Worm (Caenorhabditis elegans) whole organism, L4/young adult: ENCODE data around the gene idpb-4.

Experiments used
- W03F9.2 ChIP-seq: fragments of 150-350 bp; optimal IDR thresholded peaks from 2 replicates; lab custom pipeline; 2014; ENCODE audit warnings: missing biosample characterization, missing genetic modification characterization
- dao-5 ChIP-seq: sonication (generic microtip); optimal IDR thresholded peaks from 2 replicates; lab custom pipeline; 2016; ENCODE audit warnings: missing genotype, missing genetic modification characterization, moderate library complexity, missing compliant biosample characterization
- him-1 ChIP-seq: sonication (generic microtip); optimal IDR thresholded peaks from 2 replicates; lab custom pipeline; 2016; ENCODE audit warnings: missing genotype, missing genetic modification reagents, missing genetic modification characterization, missing compliant biosample characterization

idpb-4 gene

DNA sequence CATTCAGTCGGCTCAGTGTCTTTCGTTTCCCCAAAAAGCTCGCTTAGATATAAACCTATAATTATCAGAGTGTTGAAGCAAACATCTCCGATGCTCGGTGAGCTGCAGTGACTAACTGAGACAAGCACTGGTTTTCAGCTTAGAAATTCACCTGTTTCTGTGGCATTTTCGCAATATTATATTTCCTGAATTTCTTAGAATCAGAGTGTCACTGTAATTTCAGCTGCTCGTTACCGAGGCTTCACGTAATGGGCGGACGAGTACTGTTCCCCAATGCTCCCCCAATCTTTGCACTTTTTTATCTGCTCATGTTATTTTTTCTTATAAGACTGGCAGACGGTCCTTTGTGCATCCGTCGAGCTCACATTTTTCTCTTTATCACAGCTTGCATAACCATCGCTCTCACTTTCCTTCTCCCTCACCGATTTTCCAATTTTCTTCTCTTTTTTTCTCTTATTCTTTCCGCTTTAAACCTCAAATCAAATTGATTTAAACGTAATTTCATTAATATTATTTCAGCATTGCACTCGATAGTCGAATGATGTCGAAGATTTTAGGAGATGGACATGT is 15.3 kb downstream of the idpb-4 start, which contains the start of gene trcs-2:
trcs-2 (plus strand) TSS at position 520 of the 570 bp plus-strand sequence.
- no peak for TF ChIP-seq W03F9.2 (tag; lab: Kevin White, UChicago)
- TF ChIP-seq dao-5, result no peak
- no peak for TF ChIP-seq him-1 (tag; lab: Kevin White, UChicago)

DNA sequence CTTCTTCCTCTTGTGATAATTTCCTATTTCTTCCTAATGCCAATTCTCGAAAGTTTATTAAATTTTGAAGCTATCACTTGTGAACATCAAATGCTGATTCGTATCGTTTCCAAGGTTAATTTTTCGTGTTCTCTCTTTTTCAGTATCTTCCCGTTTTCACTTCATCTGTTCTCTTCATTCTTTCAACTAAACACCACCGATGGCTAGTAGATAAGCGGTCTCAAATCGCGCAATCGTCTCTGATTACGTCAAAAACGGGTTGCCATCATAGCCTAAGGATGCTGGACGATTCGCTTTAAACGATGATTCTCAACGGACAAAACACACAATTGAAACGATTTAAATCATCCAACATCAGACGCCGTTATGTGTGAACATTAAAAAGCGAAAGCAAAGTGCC is 19.8 kb downstream of the idpb-4 start:
- no peak for TF ChIP-seq W03F9.2 (tag; lab: Kevin White, UChicago)
- no peak for TF ChIP-seq him-1 (tag; lab: Kevin White, UChicago)
- no peak for TF ChIP-seq dao-5

DNA sequence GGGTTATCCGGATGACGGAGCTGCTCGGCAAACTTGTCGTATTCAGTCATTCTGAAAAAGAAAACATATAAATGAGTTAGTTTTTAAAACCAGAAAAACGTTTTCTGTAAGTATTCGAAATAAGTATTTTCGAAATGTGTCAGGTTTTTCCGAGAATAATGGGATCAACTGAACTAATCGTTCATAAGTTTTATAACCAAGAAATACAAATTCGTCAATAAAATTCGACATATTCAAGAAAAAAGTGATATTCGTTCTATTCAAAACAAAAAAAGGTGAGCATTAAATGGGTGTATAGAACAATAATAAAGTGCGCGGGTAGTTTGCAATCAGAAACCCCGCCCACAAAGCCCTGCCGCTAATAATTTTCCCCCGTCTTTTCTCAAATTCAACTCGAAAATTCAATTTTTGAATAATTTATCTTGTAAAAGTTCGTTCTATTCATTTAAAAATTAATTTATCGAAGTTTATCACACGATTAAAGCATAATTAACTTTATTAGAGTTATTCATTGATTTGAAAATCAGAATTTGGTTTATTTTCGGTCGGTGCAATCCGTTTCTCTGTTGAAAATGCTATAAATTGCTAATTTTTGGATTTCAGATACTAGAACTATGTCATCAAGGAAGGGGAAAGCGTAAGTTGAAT is 21.0 kb downstream of the idpb-4 start, which contains the start of the genes cyn-11 and T01B7.5:
cyn-11 (minus strand) TSS at position 51 of the 648 bp plus-strand sequence.
T01B7.5 (plus strand) TSS at position 598 of the 648 bp plus-strand sequence.
- peak; percentile 39 for TF ChIP-seq W03F9.2 (tag; lab: Kevin White, UChicago)
- TF ChIP-seq him-1 (tag; lab: Kevin White, UChicago), result no peak

DNA sequence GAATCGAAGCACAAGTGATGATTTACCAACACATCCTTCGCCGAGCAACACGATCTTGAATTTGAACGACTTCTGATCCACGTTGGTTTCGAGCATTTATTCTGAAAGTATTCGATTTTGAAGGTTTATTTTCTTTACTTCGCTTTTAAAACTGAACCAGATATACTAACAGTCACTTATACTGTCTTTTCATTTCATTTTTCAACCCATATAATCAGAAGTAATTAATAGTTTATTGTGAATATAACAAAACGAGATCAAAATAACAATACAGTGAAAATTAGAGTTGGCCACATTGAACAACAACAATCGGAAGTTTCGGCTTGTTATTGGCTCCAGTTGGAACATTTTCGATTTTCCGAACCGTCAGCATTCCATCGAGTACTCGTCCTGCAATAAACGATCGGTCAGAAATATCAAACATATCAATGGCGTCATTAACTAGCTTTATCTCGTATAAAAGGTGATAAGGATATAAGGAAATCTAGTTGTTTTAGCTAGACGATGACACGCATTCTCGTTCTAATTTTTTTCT is 22.4 kb downstream of the idpb-4 start, which contains the start of the genes rab-21 and T01B7.13:
rab-21 (minus strand) TSS at position 101 of the 535 bp plus-strand sequence.
T01B7.13 (plus strand) TSS at position 485 of the 535 bp plus-strand sequence.
- TF ChIP-seq him-1 (tag; lab: Kevin White, UChicago) (no peak), dao-5 (no peak), W03F9.2 (tag; lab: Kevin White, UChicago) (no peak)

DNA sequence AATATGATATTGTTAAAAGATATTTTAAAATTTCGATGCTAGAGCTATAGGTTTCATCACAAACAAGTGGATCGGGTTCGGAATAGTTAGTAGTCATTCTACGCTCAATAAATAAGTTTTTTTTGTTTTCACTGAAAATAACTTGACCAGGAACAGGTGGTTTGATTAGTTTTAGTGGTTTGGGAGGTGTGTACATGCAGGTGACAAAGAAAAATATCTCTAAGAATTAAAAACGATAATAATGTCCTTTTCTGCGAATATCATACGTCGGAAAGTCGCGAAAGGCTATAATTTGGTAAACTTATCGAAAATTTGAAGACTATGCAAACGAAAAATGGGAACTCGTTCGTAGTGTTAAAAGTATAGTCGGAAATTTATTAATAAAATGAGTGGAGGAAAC is 27.0 kb downstream of the idpb-4 start, which contains the start of gene srg-15:
srg-15 (minus strand) TSS at position 101 of the 400 bp plus-strand sequence.
- TF ChIP-seq dao-5, result no peak
- TF ChIP-seq W03F9.2 (tag; lab: Kevin White, UChicago), result no peak
- TF ChIP-seq him-1 (tag; lab: Kevin White, UChicago), result no peak

DNA sequence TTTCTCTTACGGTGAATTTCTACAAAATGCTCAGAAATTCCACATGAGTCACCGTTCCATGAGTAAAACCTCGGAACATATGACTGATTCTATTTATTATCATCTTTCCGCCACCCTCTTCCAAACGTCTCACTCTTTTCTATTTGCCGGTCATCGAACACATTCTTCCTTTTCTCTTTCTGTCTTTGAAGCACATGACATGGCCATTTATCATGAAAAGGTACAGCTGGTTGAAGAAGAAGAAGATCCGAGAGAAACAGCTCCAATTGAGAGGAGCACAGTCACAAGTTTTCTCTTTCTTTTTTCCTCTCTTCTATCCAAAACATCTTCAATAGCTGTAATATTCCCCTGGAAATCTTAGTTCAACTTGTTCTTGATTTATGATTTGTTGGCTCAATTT is 30.3 kb downstream of the idpb-4 start, which contains the start of gene cup-16:
cup-16 (plus strand) TSS at position 132 of the 400 bp plus-strand sequence.
- TF ChIP-seq W03F9.2 (tag; lab: Kevin White, UChicago), result no peak
- TF ChIP-seq him-1 (tag; lab: Kevin White, UChicago), result no peak
- TF ChIP-seq dao-5, result no peak

DNA sequence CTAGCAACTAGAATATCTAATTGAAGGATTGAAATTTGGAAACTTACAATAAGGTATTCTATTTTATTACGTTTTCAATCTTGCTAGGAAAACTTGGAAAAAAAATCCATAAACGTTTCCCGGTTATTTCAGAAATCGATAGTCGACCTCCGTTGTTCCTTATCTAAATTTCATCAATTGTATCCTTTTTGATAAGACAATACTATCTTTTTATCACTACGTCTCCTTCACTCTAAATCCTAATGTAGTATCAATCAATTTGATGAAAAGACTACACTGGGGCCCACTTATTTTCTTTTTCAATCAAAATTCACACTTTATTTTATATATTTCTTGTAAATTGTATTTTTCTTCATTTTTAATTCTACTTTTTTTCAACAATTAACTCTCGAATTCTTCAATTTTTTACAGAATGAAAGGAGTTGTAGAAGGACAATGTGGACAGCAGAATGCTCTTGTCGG is 32.9 kb downstream of the idpb-4 start, which contains the start of gene prx-5:
prx-5 (plus strand) TSS at position 412 of the 462 bp plus-strand sequence.
- TF ChIP-seq dao-5 (no peak), him-1 (tag; lab: Kevin White, UChicago) (no peak), W03F9.2 (tag; lab: Kevin White, UChicago) (no peak)

DNA sequence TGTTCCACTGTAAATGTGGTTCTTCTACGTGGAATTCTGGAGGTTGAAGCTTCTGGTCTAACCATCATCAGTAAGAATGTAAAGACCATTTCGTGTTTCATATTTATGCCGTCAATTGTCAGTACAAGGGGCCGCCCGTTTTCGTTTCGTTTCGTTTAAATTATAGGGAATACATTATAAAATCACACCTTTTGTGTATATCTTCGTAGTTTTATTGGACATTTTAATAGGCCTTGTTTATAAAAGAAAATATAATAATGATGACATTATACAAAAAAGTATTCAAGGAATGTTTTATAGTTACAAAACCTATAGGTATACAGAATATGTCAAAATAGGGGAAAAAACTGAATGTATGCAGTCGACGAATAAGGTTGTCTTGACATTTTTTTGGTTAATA is 33.6 kb downstream of the idpb-4 start, which contains the start of gene ceh-7:
ceh-7 (minus strand) TSS at position 101 of the 400 bp plus-strand sequence.
- TF ChIP-seq dao-5 (no peak), him-1 (tag; lab: Kevin White, UChicago) (no peak), W03F9.2 (tag; lab: Kevin White, UChicago) (no peak)

DNA sequence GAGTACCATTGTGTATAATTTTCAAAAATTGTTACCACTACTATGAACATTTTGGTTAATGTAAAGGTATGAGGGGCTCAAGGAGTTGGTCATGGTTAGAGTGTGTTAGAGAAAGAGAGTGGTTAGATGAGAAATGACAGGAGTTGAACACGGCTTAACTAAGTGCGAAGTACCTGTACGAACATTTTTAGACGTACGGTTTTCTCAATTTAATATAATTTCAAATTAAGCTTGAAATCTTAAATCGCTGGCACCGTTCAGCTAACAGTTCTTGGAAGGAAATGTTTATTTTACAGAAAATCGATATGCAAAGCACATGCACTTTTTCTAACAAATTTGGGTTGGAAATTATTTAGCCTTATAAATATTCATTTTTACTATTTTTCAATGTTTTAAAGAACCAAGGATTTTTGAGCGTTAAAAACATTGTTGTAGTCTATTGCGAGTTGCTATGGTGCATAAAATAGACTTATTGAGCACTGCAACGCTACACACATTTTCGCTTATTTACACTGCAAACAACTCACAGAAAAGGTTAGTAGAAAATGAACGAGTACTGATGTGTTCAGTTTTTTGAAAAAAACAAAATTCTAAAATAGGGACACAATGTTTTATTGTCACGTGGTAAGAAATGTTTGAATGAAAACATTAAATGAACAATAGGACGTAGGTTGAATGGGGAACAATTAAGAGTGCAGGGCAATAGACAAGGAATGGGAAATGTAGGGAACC is 35.6 kb downstream of the idpb-4 start, which contains the start of gene sphk-1:
sphk-1 (minus strand) TSS at position 51 of the 732 bp plus-strand sequence.
- TF ChIP-seq him-1 (tag; lab: Kevin White, UChicago), result no peak
- no peak for TF ChIP-seq dao-5
- no peak for TF ChIP-seq W03F9.2 (tag; lab: Kevin White, UChicago)

DNA sequence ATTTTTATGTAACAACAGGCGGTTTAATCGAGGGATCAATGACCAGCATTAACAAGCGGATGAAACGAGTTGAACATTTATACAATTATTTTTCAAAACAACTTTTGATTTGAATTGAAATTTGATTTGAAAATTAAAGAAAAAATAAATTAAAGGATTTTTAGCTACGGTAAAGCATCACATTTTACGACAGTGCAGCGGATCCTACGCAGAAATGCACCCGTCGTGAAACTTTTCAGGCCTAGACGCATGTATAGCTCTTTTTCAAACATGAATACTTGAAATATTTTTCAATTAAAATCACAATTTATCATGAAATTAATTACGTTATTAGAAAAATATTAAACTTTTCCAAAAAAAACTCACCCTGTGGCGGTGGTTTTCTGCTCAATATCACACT is 36.3 kb downstream of the idpb-4 start:
- TF ChIP-seq dao-5, result no peak
- TF ChIP-seq him-1 (tag; lab: Kevin White, UChicago), result no peak
- no peak for TF ChIP-seq W03F9.2 (tag; lab: Kevin White, UChicago)

DNA sequence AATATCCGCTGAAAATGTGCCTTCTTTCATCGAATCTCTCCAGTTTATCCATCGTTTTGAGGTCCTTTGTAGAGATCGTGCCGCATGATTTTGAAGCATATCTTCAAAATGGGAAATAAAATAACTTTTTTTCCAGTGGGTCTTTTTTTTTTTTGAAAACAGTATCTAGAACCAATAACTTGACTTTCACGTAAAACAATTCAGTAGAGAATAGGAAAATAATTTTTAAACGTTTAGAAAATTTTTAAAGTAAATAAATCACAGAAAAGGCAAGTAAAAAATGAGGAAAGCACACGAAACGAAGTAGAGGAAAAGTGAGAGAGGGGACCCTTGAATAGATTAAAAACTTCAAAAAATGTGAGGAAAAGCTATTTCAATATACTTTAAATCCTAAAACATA is 38.5 kb downstream of the idpb-4 start, which contains the start of gene chdh-1:
chdh-1 (minus strand) TSS at position 101 of the 400 bp plus-strand sequence.
- TF ChIP-seq him-1 (tag; lab: Kevin White, UChicago) (no peak), dao-5 (no peak), W03F9.2 (tag; lab: Kevin White, UChicago) (no peak)

DNA sequence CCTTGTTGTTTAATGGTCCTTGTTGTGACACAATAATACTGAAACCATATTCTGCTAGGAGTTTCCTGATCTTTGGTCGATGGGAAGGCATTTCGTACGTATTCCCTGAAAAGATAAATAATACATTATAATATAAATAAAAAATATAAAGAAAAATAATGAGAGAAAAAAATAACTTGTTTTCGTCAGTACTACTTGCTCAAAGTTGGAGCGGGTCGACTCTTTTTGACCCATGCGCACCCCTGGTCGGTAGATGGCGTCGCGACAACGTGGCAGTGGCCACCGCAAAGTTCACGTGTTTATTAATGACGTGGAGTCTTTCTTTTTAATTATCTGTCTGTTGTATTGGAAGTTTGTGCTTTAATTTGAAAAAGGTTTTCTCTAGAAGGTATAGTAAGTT is 41.6 kb downstream of the idpb-4 start, which contains the start of gene C34C6.10:
C34C6.10 (minus strand) TSS at position 101 of the 400 bp plus-strand sequence.
- no peak for TF ChIP-seq W03F9.2 (tag; lab: Kevin White, UChicago)
